Worm (Caenorhabditis elegans) whole organism, late embryonic: ENCODE results near the gene ZK1127.5.

ENCODE experiments used
- ama-1 ChIP-seq: fragments of 150-350 bp; optimal IDR thresholded peaks from 2 replicates; lab custom pipeline; 2014
- hlh-8 ChIP-seq: sonication (generic microtip); optimal IDR thresholded peaks from 2 replicates; lab custom pipeline; 2016; ENCODE audit warnings: missing genotype, missing genetic modification characterization, missing compliant biosample characterization
- pag-3 ChIP-seq: sonication (generic microtip); optimal IDR thresholded peaks from 2 replicates; lab custom pipeline; 2016; ENCODE audit warnings: missing compliant biosample characterization, missing genetic modification characterization, borderline replicate concordance
- unc-55 ChIP-seq: sonication (generic microtip); optimal IDR thresholded peaks from 2 replicates; lab custom pipeline; 2017; ENCODE audit warnings: missing biosample characterization, missing genetic modification reagents, missing genetic modification characterization

ce11 chrII:7031137-7031697 lies 19.3 kb upstream of the ZK1127.5 start:
- TF ChIP-seq pag-3 (tag; lab: Kevin White, UChicago), result no peak
- no peak for TF ChIP-seq ama-1 (lab: Kevin White, UChicago)
- no peak for TF ChIP-seq hlh-8 (tag; lab: Kevin White, UChicago)
- no peak for TF ChIP-seq unc-55 (GFP tag; lab: Kevin White, UChicago)
